Fruit fly (Drosophila melanogaster): ENCODE results near the gene BBS8.

The BBS8 gene

DNA sequence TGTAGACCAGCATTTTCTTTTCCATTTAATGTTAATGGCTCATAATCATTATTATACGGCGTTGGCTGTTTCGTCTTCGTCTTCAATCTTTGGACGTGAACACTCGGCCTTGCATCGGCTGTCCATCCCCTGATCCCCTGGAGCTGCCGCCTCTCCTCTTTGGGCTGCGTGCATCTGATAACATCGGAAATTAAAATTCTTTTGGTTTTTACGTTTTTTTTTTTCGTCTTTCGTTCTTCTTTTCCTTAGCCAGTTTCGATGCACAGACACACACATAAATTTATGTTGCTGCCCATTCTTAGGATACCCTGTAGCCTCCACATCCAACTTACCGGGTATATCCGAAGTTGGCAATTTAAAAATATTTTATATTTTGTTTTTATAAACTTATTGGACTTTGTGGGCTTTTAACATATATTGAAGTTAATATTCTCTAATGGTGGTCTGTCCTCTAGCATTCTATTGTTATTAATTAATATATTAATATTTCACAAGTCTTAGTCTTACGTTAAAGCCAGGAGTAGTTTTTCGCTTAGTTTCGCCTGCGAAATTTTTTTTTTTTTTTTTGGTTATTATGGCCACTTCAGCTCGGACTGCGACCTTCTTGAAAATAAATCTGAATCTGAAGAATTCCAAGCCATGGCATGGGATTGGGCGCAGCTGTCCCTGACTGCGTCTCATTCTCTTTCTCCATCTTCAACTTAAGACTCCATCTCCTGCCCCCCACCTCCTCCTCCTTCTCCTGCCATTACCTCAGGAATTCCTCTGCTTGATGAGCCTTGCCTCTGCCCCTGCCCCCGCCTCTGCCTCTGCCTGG lies 18.2 kb downstream of the BBS8 start (continued):
- TF ChIP-seq sc (optimal IDR thresholded peaks at IDR 0.05) (no peak), sc (GFP tag; optimal IDR thresholded peaks at IDR 0.05) (peak; percentile 45), tio (GFP tag; optimal IDR thresholded peaks at IDR 0.05) (peak; percentile 55), lbe (GFP tag; optimal IDR thresholded peaks at IDR 0.05) (peak; percentile 85), CG15601 (tag; optimal IDR thresholded peaks at IDR 0.05) (peak; percentile 65), CG5245 (GFP tag; optimal IDR thresholded peaks at IDR 0.05) (peak; percentile 3), CG8765 (GFP tag; IDR thresholded peaks at IDR 0.05) (peak; percentile 14; the same call in 1 of the 2 replicates), CG2202 (tag; optimal IDR thresholded peaks at IDR 0.05) (peak; percentile 58), scrt (GFP tag; optimal IDR thresholded peaks at IDR 0.05) (no peak), CG5953 (GFP tag; IDR thresholded peaks at IDR 0.05) (no peak), Atf6 (GFP tag; IDR thresholded peaks at IDR 0.05) (no peak), ranshi (GFP tag; IDR thresholded peaks at IDR 0.05) (peak; percentile 24; the same call in 1 of the 2 replicates), CG7839 (tag; optimal IDR thresholded peaks at IDR 0.05) (peak; percentile 52), lov (optimal IDR thresholded peaks at IDR 0.05) (no peak), lov (GFP tag; IDR thresholded peaks at IDR 0.05) (no peak), pros (GFP tag; optimal IDR thresholded peaks at IDR 0.05) (peak; percentile 76), Usf (GFP tag; optimal IDR thresholded peaks at IDR 0.05) (peak; percentile 61), CG17359 (tag; optimal IDR thresholded peaks at IDR 0.05) (peak; percentile 3), gem (tag; optimal IDR thresholded peaks at IDR 0.05) (peak; percentile 81), CG32767 (GFP tag; IDR thresholded peaks at IDR 0.05) (no peak), nom (GFP tag; optimal IDR thresholded peaks at IDR 0.05) (peak; percentile 75), CG17568 (GFP tag; optimal IDR thresholded peaks at IDR 0.05) (no peak), CG8359 (GFP tag; optimal IDR thresholded peaks at IDR 0.05; ENCODE audit: borderline replicate concordance) (no peak), Poxn (GFP tag; IDR thresholded peaks at IDR 0.05) (no peak), CG18599 (GFP tag; optimal IDR thresholded peaks at IDR 0.05) (no peak), B-H2 (GFP tag; optimal IDR thresholded peaks at IDR 0.05) (no peak), Nf-YB (GFP tag; optimal IDR thresholded peaks at IDR 0.05) (peak; percentile 57), CG4854 (GFP tag; optimal IDR thresholded peaks at IDR 0.05) (no peak), zfh1 (GFP tag; IDR thresholded peaks at IDR 0.05) (peak; percentile 59; the same call in 2 of the 3 replicates), Kr (GFP tag; optimal IDR thresholded peaks at IDR 0.05) (peak; percentile 18), D19A (tag; optimal IDR thresholded peaks at IDR 0.05) (peak; percentile 88), ara (GFP tag; IDR thresholded peaks at IDR 0.05) (peak; percentile 50; the same call in 1 of the 2 replicates), corto (GFP tag; optimal IDR thresholded peaks at IDR 0.05) (peak; percentile 66), CG6689 (GFP tag; IDR thresholded peaks at IDR 0.05) (peak; percentile 58), Dad (GFP tag; optimal IDR thresholded peaks at IDR 0.05) (no peak), CG7963 (GFP tag; IDR thresholded peaks at IDR 0.05; ENCODE audit: partially characterized antibody) (no peak), nmo (GFP tag; optimal IDR thresholded peaks at IDR 0.05) (peak; percentile 69), nau (GFP tag; optimal IDR thresholded peaks at IDR 0.05) (no peak), Dfd (GFP tag; optimal IDR thresholded peaks at IDR 0.05) (no peak), CG17328 (GFP tag; IDR thresholded peaks at IDR 0.05) (0 out of 2 replicates have a peak, but pooled peaks have one; percentile 14), chn (GFP tag; optimal IDR thresholded peaks at IDR 0.05) (no peak), Xrp1 (GFP tag; IDR thresholded peaks at IDR 0.05) (peak; percentile 78), CG16815 (GFP tag; optimal IDR thresholded peaks at IDR 0.05) (peak; percentile 81), zen (tag; optimal IDR thresholded peaks at IDR 0.05) (peak; percentile 41), prd (optimal IDR thresholded peaks at IDR 0.05) (no peak), prd (GFP tag; IDR thresholded peaks at IDR 0.05) (0 out of 3 replicates have a peak, but pooled peaks have one; percentile 40), Dek (tag; optimal IDR thresholded peaks at IDR 0.05) (no peak), so (GFP tag; IDR thresholded peaks at IDR 0.05) (no peak), croc (GFP tag; conservative IDR thresholded peaks at IDR 0.05) (peak; percentile 66)
